Fruit fly (Drosophila melanogaster): Measurements from ENCODE around the gene nur.

Gene nur

DNA sequence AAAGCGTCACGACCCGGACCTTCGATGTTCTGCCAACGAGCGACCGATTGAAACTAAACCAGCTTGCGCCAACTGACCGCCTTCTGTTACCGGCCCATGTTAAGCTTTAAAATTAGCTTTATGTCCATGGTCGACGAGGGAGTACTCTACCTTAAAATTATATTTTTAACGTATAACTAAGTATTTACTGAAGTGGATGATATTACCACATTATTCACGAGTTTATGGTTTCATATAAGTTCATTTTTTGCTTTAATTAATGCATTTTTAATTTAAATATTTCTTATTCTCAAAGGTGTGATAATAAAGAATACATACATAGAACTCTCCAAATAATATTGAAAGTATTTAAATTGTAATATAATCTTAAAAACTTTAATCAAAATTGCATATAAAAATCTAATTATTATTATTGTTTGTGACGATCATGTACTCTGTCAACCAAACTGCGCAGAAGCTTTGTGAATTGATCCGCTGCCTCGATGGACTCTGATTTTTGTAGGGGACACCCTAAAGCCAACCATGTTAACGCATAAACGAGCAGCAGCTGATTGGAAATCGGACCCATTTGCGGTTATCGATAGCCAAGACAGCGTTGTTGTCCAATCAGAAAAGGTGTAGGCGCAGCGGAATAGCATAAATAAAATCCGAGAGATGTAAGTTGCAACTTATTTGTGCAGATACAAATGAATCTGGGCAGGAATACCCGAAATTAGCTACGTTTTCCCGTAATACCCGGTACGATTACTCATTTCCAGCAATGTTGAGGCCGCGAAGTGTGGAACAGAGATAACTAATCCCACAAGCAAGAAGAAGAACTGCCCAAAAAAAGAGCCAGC is 44.4 kb downstream of the nur start, which contains the start of the genes CG9008 and p38b (continued):
- TF ChIP-seq dmrt11E (tag; optimal IDR thresholded peaks at IDR 0.05) = peak; percentile 69
- TF ChIP-seq fd3F (GFP tag; optimal IDR thresholded peaks at IDR 0.05) = peak; percentile 79
- peak; percentile 90 for TF ChIP-seq grau (tag; optimal IDR thresholded peaks at IDR 0.05)
- TF ChIP-seq h (optimal IDR thresholded peaks at IDR 0.05) = no peak
- TF ChIP-seq unpg (GFP tag; optimal IDR thresholded peaks at IDR 0.05) = peak; percentile 73
- TF ChIP-seq Hr3 (GFP tag; optimal IDR thresholded peaks at IDR 0.05) = peak; percentile 84
- TF ChIP-seq unc-4 (GFP tag; IDR thresholded peaks at IDR 0.05; ENCODE audit: partially characterized antibody) = peak; percentile 51
- TF ChIP-seq CG10209 (GFP tag; optimal IDR thresholded peaks at IDR 0.05) = peak; percentile 88
- TF ChIP-seq CG18764 (GFP tag; optimal IDR thresholded peaks at IDR 0.05) = peak; percentile 26
- TF ChIP-seq CG11085 (GFP tag; IDR thresholded peaks at IDR 0.05) = no peak
- TF ChIP-seq pfk (GFP tag; optimal IDR thresholded peaks at IDR 0.05) = peak; percentile 10
- TF ChIP-seq Jarid2 (GFP tag; optimal IDR thresholded peaks at IDR 0.05) = no peak
- TF ChIP-seq sr (GFP tag; IDR thresholded peaks at IDR 0.05) = peak; percentile 53; the same call in 2 of the 3 replicates
- TF ChIP-seq CG14441 (GFP tag; IDR thresholded peaks at IDR 0.05) = peak; percentile 44; the same call in 1 of the 2 replicates
- TF ChIP-seq Spps (tag; optimal IDR thresholded peaks at IDR 0.05) = peak; percentile 50
- TF ChIP-seq sd (tag; optimal IDR thresholded peaks at IDR 0.05) = peak; percentile 57
- TF ChIP-seq ssp (GFP tag; IDR thresholded peaks at IDR 0.05) = peak; percentile 63
- no peak for TF ChIP-seq CG17912 (GFP tag; optimal IDR thresholded peaks at IDR 0.05)
- no peak for TF ChIP-seq CG2129 (GFP tag; IDR thresholded peaks at IDR 0.05; ENCODE audit: partially characterized antibody)
- TF ChIP-seq Fer2 (tag; optimal IDR thresholded peaks at IDR 0.05) = peak; percentile 69
- peak; percentile 65; the same call in 1 of the 2 replicates for TF ChIP-seq HLH3B (GFP tag; IDR thresholded peaks at IDR 0.05)
- peak; percentile 26 to 91 for TF ChIP-seq Hr51 (GFP tag; optimal IDR thresholded peaks at IDR 0.05)
- TF ChIP-seq Dll (GFP tag; IDR thresholded peaks at IDR 0.05; ENCODE audit: partially characterized antibody) = peak; percentile 53
- TF ChIP-seq lbe (GFP tag; optimal IDR thresholded peaks at IDR 0.05) = peak; percentile 52
- TF ChIP-seq Side (GFP tag; optimal IDR thresholded peaks at IDR 0.05) = no peak
- no peak for TF ChIP-seq cg (GFP tag; optimal IDR thresholded peaks at IDR 0.05)
- TF ChIP-seq CG4360 (GFP tag; IDR thresholded peaks at IDR 0.05) = no peak
- TF ChIP-seq CG12942 (GFP tag; optimal IDR thresholded peaks at IDR 0.05) = peak; percentile 46
- peak; percentile 74 for TF ChIP-seq tap (tag; optimal IDR thresholded peaks at IDR 0.05)
- TF ChIP-seq tll (GFP tag; optimal IDR thresholded peaks at IDR 0.05) = no peak
- TF ChIP-seq CG7271 (tag; optimal IDR thresholded peaks at IDR 0.05) = no peak
- peak; percentile 78 for TF ChIP-seq CG11723 (GFP tag; optimal IDR thresholded peaks at IDR 0.05)
- peak; percentile 71 for TF ChIP-seq Six4 (GFP tag; optimal IDR thresholded peaks at IDR 0.05)
- no peak for TF ChIP-seq Mad (GFP tag; optimal IDR thresholded peaks at IDR 0.05)
- TF ChIP-seq H15 (GFP tag; IDR thresholded peaks at IDR 0.05) = 0 out of 3 replicates have a peak, but pooled peaks have one; percentile 49
- peak; percentile 36; the same call in 1 of the 2 replicates for TF ChIP-seq CG5953 (GFP tag; IDR thresholded peaks at IDR 0.05)
- TF ChIP-seq CG12071 (GFP tag; optimal IDR thresholded peaks at IDR 0.05) = no peak
- peak; percentile 12 for TF ChIP-seq CG2202 (tag; optimal IDR thresholded peaks at IDR 0.05)
- TF ChIP-seq Pdp1 (GFP tag; optimal IDR thresholded peaks at IDR 0.05) = peak in 1 of 2 experiments; percentile 48
- no peak for TF ChIP-seq maf-S (GFP tag; optimal IDR thresholded peaks at IDR 0.05)
- peak; percentile 72 for TF ChIP-seq Dbx (GFP tag; IDR thresholded peaks at IDR 0.05)
- peak; percentile 22; the same call in 1 of the 2 replicates for TF ChIP-seq CG17328 (GFP tag; IDR thresholded peaks at IDR 0.05)
- TF ChIP-seq CG7556 (GFP tag; optimal IDR thresholded peaks at IDR 0.05) = peak; percentile 95
- peak; percentile 29; the same call in 1 of the 3 replicates for TF ChIP-seq CG6791 (GFP tag; IDR thresholded peaks at IDR 0.05; ENCODE audit: partially characterized antibody)
- peak; percentile 75 for TF ChIP-seq CG6765 (GFP tag; optimal IDR thresholded peaks at IDR 0.05)
- peak; percentile 72 for TF ChIP-seq CG18476 (GFP tag; optimal IDR thresholded peaks at IDR 0.05)
- TF ChIP-seq Oli (tag; optimal IDR thresholded peaks at IDR 0.05) = peak; percentile 87
